Fruit fly (Drosophila melanogaster) whole organism, embryonic: ENCODE measurements around the gene DCTN5-p25.

Experiments used
- Asciz ChIP-seq: fragments of 200-800 bp; sonication (Bioruptor generic); optimal IDR thresholded peaks from 2 replicates; lab custom pipeline; 2017; ENCODE audit warnings: missing biosample characterization, mild to moderate bottlenecking, missing genetic modification characterization, missing genetic modification reagents
- BtbVII ChIP-seq: fragments of 200-800 bp; sonication (Bioruptor generic); optimal IDR thresholded peaks from 3 replicates; lab custom pipeline; 2017; ENCODE audit warnings: missing biosample characterization, mild to moderate bottlenecking, missing genetic modification characterization
- CG11093 ChIP-seq: fragments of 200-800 bp; sonication (Bioruptor generic); IDR thresholded peaks from 3 replicates; pipeline ENCODE4 v1.3.6; 2022; ENCODE audit warnings: missing biosample characterization, missing genetic modification characterization
- CG13296 ChIP-seq: fragments of 200-800 bp; sonication (Bioruptor generic); optimal IDR thresholded peaks from 3 replicates; lab custom pipeline; 2018; ENCODE audit warnings: missing biosample characterization, mild to moderate bottlenecking, missing genetic modification characterization
- CG13624 ChIP-seq: fragments of 200-800 bp; sonication (Bioruptor generic); optimal IDR thresholded peaks from 2 replicates; lab custom pipeline; 2016; ENCODE audit warnings: missing biosample characterization, missing genetic modification characterization
- CG14441 ChIP-seq: fragments of 200-800 bp; sonication (Bioruptor generic); IDR thresholded peaks from 2 replicates; pipeline ENCODE4 v1.3.6; 2022; ENCODE audit warnings: missing biosample characterization, missing genetic modification characterization
- CG14965 ChIP-seq: fragments of 200-800 bp; sonication (Bioruptor generic); optimal IDR thresholded peaks from 2 replicates; lab custom pipeline; 2016; ENCODE audit warnings: missing biosample characterization, missing genetic modification characterization, borderline replicate concordance
- CG16779 ChIP-seq: fragments of 200-800 bp; sonication (Bioruptor generic); IDR thresholded peaks from 2 replicates; pipeline ENCODE4 v1.3.6; 2022; ENCODE audit warnings: missing biosample characterization, missing genetic modification characterization
- CG17359 ChIP-seq: fragments of 200-800 bp; sonication (Bioruptor generic); optimal IDR thresholded peaks from 3 replicates; lab custom pipeline; 2018; ENCODE audit warnings: missing biosample characterization, mild to moderate bottlenecking, missing genetic modification characterization, moderate library complexity
- CG17912 ChIP-seq: fragments of 200-800 bp; sonication (Bioruptor generic); optimal IDR thresholded peaks from 2 replicates; lab custom pipeline; 2018; ENCODE audit warnings: missing biosample characterization, mild to moderate bottlenecking, missing genetic modification characterization
- CG2889 ChIP-seq: fragments of 200-800 bp; sonication (Bioruptor generic); IDR thresholded peaks from 3 replicates; pipeline ENCODE4 v1.3.6; 2022; ENCODE audit warnings: missing biosample characterization, missing genetic modification characterization
- CG3163 ChIP-seq: fragments of 200-800 bp; sonication (Bioruptor generic); optimal IDR thresholded peaks from 3 replicates; lab custom pipeline; 2016; ENCODE audit warnings: missing biosample characterization, missing genetic modification characterization
- CG33557 ChIP-seq: fragments of 200-800 bp; sonication (Bioruptor generic); optimal IDR thresholded peaks from 2 replicates; lab custom pipeline; 2019; ENCODE audit warnings: missing biosample characterization, mild to moderate bottlenecking, missing genetic modification characterization, moderate library complexity
- CG3407 ChIP-seq: fragments of 200-800 bp; sonication (Bioruptor generic); optimal IDR thresholded peaks from 2 replicates; lab custom pipeline; 2018; ENCODE audit warnings: missing biosample characterization, mild to moderate bottlenecking, missing genetic modification characterization
- CG34224 ChIP-seq: fragments of 200-800 bp; sonication (Bioruptor generic); IDR thresholded peaks from 3 replicates; pipeline ENCODE4 v1.3.6; 2022; ENCODE audit warnings: missing biosample characterization, missing genetic modification characterization; ENCODE audit not compliant: partially characterized antibody
- CG4424 ChIP-seq: fragments of 200-800 bp; sonication (Bioruptor generic); optimal IDR thresholded peaks from 3 replicates; lab custom pipeline; 2016; ENCODE audit warnings: missing biosample characterization, missing genetic modification characterization
- CG4617 ChIP-seq: fragments of 200-800 bp; sonication (Bioruptor generic); optimal IDR thresholded peaks from 3 replicates; lab custom pipeline; 2016; ENCODE audit warnings: missing biosample characterization, missing genetic modification characterization, borderline replicate concordance
- CG8290 ChIP-seq, 3 experiments: fragments of 200-800 bp; sonication (Bioruptor generic); optimal IDR thresholded peaks; 2 replicates each; lab custom pipeline; 2016 to 2019; ENCODE audit warnings: missing biosample characterization in 3 of 3, missing genetic modification characterization in 3 of 3, mild to moderate bottlenecking in 2 of 3, moderate library complexity in 1 of 3
- CG8359 ChIP-seq: fragments of 200-800 bp; sonication (Bioruptor generic); optimal IDR thresholded peaks from 2 replicates; lab custom pipeline; 2017; ENCODE audit warnings: missing biosample characterization, mild to moderate bottlenecking, missing genetic modification characterization, borderline replicate concordance
- CG9817 ChIP-seq: fragments of 200-800 bp; sonication (Bioruptor generic); optimal IDR thresholded peaks from 2 replicates; lab custom pipeline; 2018; ENCODE audit warnings: missing biosample characterization, mild to moderate bottlenecking, missing genetic modification characterization, moderate library complexity
- D19B ChIP-seq: fragments of 200-800 bp; sonication (Bioruptor generic); optimal IDR thresholded peaks from 2 replicates; lab custom pipeline; 2017; ENCODE audit warnings: missing biosample characterization, mild to moderate bottlenecking, missing genetic modification characterization
- Dbx ChIP-seq: fragments of 200-800 bp; sonication (Bioruptor generic); IDR thresholded peaks from 3 replicates; pipeline ENCODE4 v1.3.6; 2022; ENCODE audit warnings: missing biosample characterization, missing genetic modification characterization
- Dfd ChIP-seq, 2 experiments: fragments of >200 bp; optimal IDR thresholded peaks; 2 replicates each; lab custom pipeline; 2017; ENCODE audit warnings: missing biosample characterization in 2 of 2, missing genetic modification characterization in 2 of 2
- Dp ChIP-seq: fragments of 200-800 bp; sonication (Bioruptor generic); optimal IDR thresholded peaks from 2 replicates; lab custom pipeline; 2018; ENCODE audit warnings: missing biosample characterization, mild to moderate bottlenecking, missing genetic modification characterization, moderate library complexity
- Elba2 ChIP-seq: fragments of 200-800 bp; sonication (Bioruptor generic); optimal IDR thresholded peaks from 3 replicates; lab custom pipeline; 2016; ENCODE audit warnings: missing biosample characterization, missing genetic modification characterization
- HmgZ ChIP-seq: fragments of 200-800 bp; sonication (Bioruptor generic); optimal IDR thresholded peaks from 2 replicates; lab custom pipeline; 2018; ENCODE audit warnings: missing biosample characterization, mild to moderate bottlenecking, missing genetic modification characterization
- Hmr ChIP-seq: fragments of 200-800 bp; sonication (Bioruptor generic); optimal IDR thresholded peaks from 3 replicates; lab custom pipeline; 2017; ENCODE audit warnings: mild to moderate bottlenecking, missing biosample characterization, missing genetic modification reagents, missing genetic modification characterization
- Mad ChIP-seq: fragments of 200-800 bp; sonication (Bioruptor generic); optimal IDR thresholded peaks from 2 replicates; lab custom pipeline; 2016; ENCODE audit warnings: missing biosample characterization, missing genetic modification characterization
- NC2β ChIP-seq: fragments of 200-800 bp; sonication (Bioruptor generic); optimal IDR thresholded peaks from 2 replicates; lab custom pipeline; 2016; ENCODE audit warnings: missing biosample characterization, missing genetic modification characterization
- Ptx1 ChIP-seq: fragments of 200-800 bp; sonication (Bioruptor generic); IDR thresholded peaks from 2 replicates; pipeline ENCODE4 v1.3.6; 2022; ENCODE audit warnings: missing biosample characterization, missing genetic modification characterization
- amos ChIP-seq: fragments of 200-800 bp; sonication (Bioruptor generic); IDR thresholded peaks from 2 replicates; pipeline ENCODE4 v1.3.6; 2022; ENCODE audit warnings: missing biosample characterization, missing genetic modification characterization; ENCODE audit not compliant: partially characterized antibody
- bowl ChIP-seq: fragments of 200-800 bp; sonication (Bioruptor generic); IDR thresholded peaks from 2 replicates; pipeline ENCODE4 v1.3.6; 2022; ENCODE audit warnings: missing biosample characterization, missing genetic modification characterization
- chif ChIP-seq, 2 experiments: fragments of 200-800 bp; sonication (Bioruptor generic); optimal IDR thresholded peaks; 3 replicates each; lab custom pipeline; 2016; ENCODE audit warnings: missing biosample characterization in 2 of 2, missing genetic modification characterization in 2 of 2
- chn ChIP-seq: fragments of 200-800 bp; sonication (Bioruptor generic); optimal IDR thresholded peaks from 2 replicates; lab custom pipeline; 2016; ENCODE audit warnings: missing biosample characterization, missing genetic modification characterization
- gce ChIP-seq: fragments of 200-800 bp; sonication (Bioruptor generic); IDR thresholded peaks from 3 replicates; pipeline ENCODE4 v1.3.6; 2022; ENCODE audit warnings: missing biosample characterization, missing genetic modification characterization
- gro ChIP-seq: fragments of 200-800 bp; sonication (Bioruptor generic); optimal IDR thresholded peaks from 2 replicates; lab custom pipeline; 2016; ENCODE audit warnings: missing biosample characterization, missing genetic modification characterization
- kah ChIP-seq: fragments of 200-800 bp; sonication (Bioruptor generic); optimal IDR thresholded peaks from 2 replicates; lab custom pipeline; 2018; ENCODE audit warnings: missing biosample characterization, mild to moderate bottlenecking, missing genetic modification characterization
- mld ChIP-seq: fragments of 200-800 bp; sonication (Bioruptor generic); IDR thresholded peaks from 3 replicates; pipeline ENCODE4 v1.3.6; 2022; ENCODE audit warnings: missing biosample characterization, missing genetic modification characterization; ENCODE audit not compliant: partially characterized antibody
- pho ChIP-seq: fragments of 200-800 bp; sonication (Bioruptor generic); optimal IDR thresholded peaks from 2 replicates; lab custom pipeline; 2016; ENCODE audit warnings: missing biosample characterization, missing genetic modification characterization
- phol ChIP-seq: fragments of 200-800 bp; sonication (Bioruptor generic); optimal IDR thresholded peaks from 3 replicates; lab custom pipeline; 2018; ENCODE audit warnings: missing biosample characterization, mild to moderate bottlenecking, missing genetic modification characterization, moderate library complexity
- shn ChIP-seq: fragments of 200-800 bp; sonication (Bioruptor generic); optimal IDR thresholded peaks from 3 replicates; lab custom pipeline; 2016; ENCODE audit warnings: missing biosample characterization, missing genetic modification characterization
- slou ChIP-seq: fragments of 200-800 bp; sonication (Bioruptor generic); optimal IDR thresholded peaks from 3 replicates; lab custom pipeline; 2016; ENCODE audit warnings: missing biosample characterization, missing genetic modification characterization
- so ChIP-seq: fragments of 200-800 bp; sonication (Bioruptor generic); IDR thresholded peaks from 3 replicates; pipeline ENCODE4 v1.3.6; 2022; ENCODE audit warnings: missing biosample characterization, missing genetic modification characterization
- sr ChIP-seq: fragments of 200-800 bp; sonication (Bioruptor generic); IDR thresholded peaks from 3 replicates; pipeline ENCODE4 v1.3.6; 2022; ENCODE audit warnings: missing biosample characterization, missing genetic modification characterization
- tin ChIP-seq: fragments of 200-800 bp; sonication (Bioruptor generic); optimal IDR thresholded peaks from 3 replicates; lab custom pipeline; 2016; ENCODE audit warnings: missing biosample characterization, missing genetic modification characterization
- trh ChIP-seq: fragments of 200-800 bp; sonication (Bioruptor generic); optimal IDR thresholded peaks from 2 replicates; lab custom pipeline; 2016; ENCODE audit warnings: missing biosample characterization, missing genetic modification characterization
- tup ChIP-seq: fragments of 200-800 bp; sonication (Bioruptor generic); optimal IDR thresholded peaks from 2 replicates; lab custom pipeline; 2016; ENCODE audit warnings: missing biosample characterization, mild to moderate bottlenecking, missing genetic modification characterization, moderate library complexity
- vnd ChIP-seq: fragments of 200-800 bp; sonication (Bioruptor generic); IDR thresholded peaks from 3 replicates; pipeline ENCODE4 v1.3.6; 2022; ENCODE audit warnings: missing biosample characterization, missing genetic modification characterization; ENCODE audit not compliant: partially characterized antibody
- wek ChIP-seq: fragments of 200-800 bp; sonication (Bioruptor generic); optimal IDR thresholded peaks from 3 replicates; lab custom pipeline; 2018; ENCODE audit warnings: missing biosample characterization, mild to moderate bottlenecking, missing genetic modification characterization, moderate library complexity
- yki ChIP-seq: fragments of >200 bp; optimal IDR thresholded peaks from 3 replicates; lab custom pipeline; 2018

Gene DCTN5-p25

dm6 chr2L:15009703-15010102 lies 4.2 kb downstream of the DCTN5-p25 start, which contains the start of the genes THG and Rnmt (continued):
- TF ChIP-seq CG8290 (GFP tag; optimal IDR thresholded peaks at IDR 0.05; lab: Kevin White, UChicago), result peak; percentile 77
- peak; percentile 6 to 58 for TF ChIP-seq CG8290 (tag; optimal IDR thresholded peaks at IDR 0.05; lab: Kevin White, UChicago)
- TF ChIP-seq D19B (GFP tag; lab: Kevin White, UChicago), result peak; percentile 3
- TF ChIP-seq CG8359 (GFP tag; lab: Kevin White, UChicago), result peak; percentile 4
- peak; percentile 39 for TF ChIP-seq Elba2 (GFP tag; lab: Kevin White, UChicago)
- TF ChIP-seq pho, result peak; percentile 67
- TF ChIP-seq gce (GFP tag; lab: Robert Waterston, UW), result peak; percentile 83; the same call in 2 of the 3 replicates
- TF ChIP-seq shn (GFP tag; lab: Kevin White, UChicago), result peak; percentile 33
- peak; percentile 62 to 69 for TF ChIP-seq chif (GFP tag; optimal IDR thresholded peaks at IDR 0.05; lab: Kevin White, UChicago)
- peak; percentile 81 for TF ChIP-seq Hmr
- peak; percentile 42; the same call in 2 of the 3 replicates for TF ChIP-seq CG11093
- TF ChIP-seq BtbVII (GFP tag; lab: Kevin White, UChicago), result peak; percentile 2
- no peak for TF ChIP-seq CG14965 (GFP tag; lab: Kevin White, UChicago)
- 0 out of 2 replicates have a peak, but pooled peaks have one; percentile 9 for TF ChIP-seq CG16779
- no peak for TF ChIP-seq yki (lab: Kevin White, UChicago)
- TF ChIP-seq CG17912 (GFP tag; lab: Kevin White, UChicago), result peak; percentile 2
- TF ChIP-seq Dp (GFP tag; lab: Kevin White, UChicago), result peak; percentile 53
- peak; percentile 90 for TF ChIP-seq CG9817 (tag; lab: Kevin White, UChicago)
- TF ChIP-seq Asciz (GFP tag; lab: Kevin White, UChicago), result peak; percentile 14
- peak; percentile 43 for TF ChIP-seq slou (GFP tag; lab: Kevin White, UChicago)
- TF ChIP-seq NC2β (GFP tag; lab: Kevin White, UChicago), result peak; percentile 88
- peak; percentile 82 for TF ChIP-seq vnd (GFP tag; lab: Robert Waterston, UW)
- TF ChIP-seq HmgZ (tag; lab: Kevin White, UChicago), result peak; percentile 90
- peak; percentile 68 for TF ChIP-seq CG13296 (GFP tag; lab: Kevin White, UChicago)
- TF ChIP-seq amos, result peak; percentile 83
- TF ChIP-seq Mad, result peak; percentile 74
- peak; percentile 60; the same call in 1 of the 3 replicates for TF ChIP-seq so (GFP tag; lab: Robert Waterston, UW)
- peak; percentile 86 for TF ChIP-seq tin
- TF ChIP-seq tup, result peak; percentile 76
- peak; percentile 84 for TF ChIP-seq CG34224 (GFP tag; lab: Robert Waterston, UW)
- TF ChIP-seq Ptx1 (GFP tag; lab: Robert Waterston, UW), result peak; percentile 87
- peak; percentile 67 for TF ChIP-seq gro (GFP tag; lab: Kevin White, UChicago)
- peak; percentile 72 for TF ChIP-seq CG17359 (tag; lab: Kevin White, UChicago)
- no peak for TF ChIP-seq Dfd (GFP tag; optimal IDR thresholded peaks at IDR 0.05; lab: Kevin White, UChicago)
- TF ChIP-seq CG33557, result peak; percentile 81
- peak; percentile 86 for TF ChIP-seq CG14441 (GFP tag; lab: Robert Waterston, UW)
- peak; percentile 84 for TF ChIP-seq phol
- TF ChIP-seq CG3163 (GFP tag; lab: Kevin White, UChicago), result peak; percentile 16
- TF ChIP-seq sr, result peak; percentile 11; the same call in 1 of the 3 replicates
- TF ChIP-seq mld (GFP tag; lab: Robert Waterston, UW), result no peak
- TF ChIP-seq CG4424 (GFP tag; lab: Kevin White, UChicago), result peak; percentile 82
- peak; percentile 93 for TF ChIP-seq Dbx
- peak; percentile 58 for TF ChIP-seq trh (GFP tag; lab: Kevin White, UChicago)
- peak; percentile 7 for TF ChIP-seq kah
- TF ChIP-seq wek (GFP tag; lab: Kevin White, UChicago), result no peak
- TF ChIP-seq CG3407 (GFP tag; lab: Kevin White, UChicago), result peak; percentile 68
- peak; percentile 81 for TF ChIP-seq chn (GFP tag; lab: Kevin White, UChicago)
- TF ChIP-seq CG13624, result peak; percentile 73
- peak; percentile 52; the same call in 2 of the 3 replicates for TF ChIP-seq CG2889 (GFP tag; lab: Robert Waterston, UW)
- TF ChIP-seq bowl (GFP tag; lab: Robert Waterston, UW), result peak; percentile 58
- peak; percentile 73 for TF ChIP-seq CG4617 (GFP tag; lab: Kevin White, UChicago)
